Fruit fly (Drosophila melanogaster) whole organism, embryonic: Measurements from ENCODE around the gene CG9590.
A peak's percentile ranks its signal among the peaks of the same experiment; 100 is the strongest.

Experiments used
- Adf1 ChIP-seq: fragments of 200-800 bp; sonication (Bioruptor generic); IDR thresholded peaks from 2 replicates; pipeline ENCODE4 v1.3.6; 2022; ENCODE audit warnings: missing biosample characterization, missing genetic modification characterization
- Atf3 ChIP-seq: fragments of 200-800 bp; sonication (Bioruptor generic); optimal IDR thresholded peaks from 3 replicates; lab custom pipeline; 2016; ENCODE audit warnings: missing biosample characterization, missing genetic modification characterization
- Bteb2 ChIP-seq: fragments of 200-800 bp; sonication (Bioruptor generic); optimal IDR thresholded peaks from 2 replicates; lab custom pipeline; 2016; ENCODE audit warnings: missing biosample characterization, missing genetic modification characterization
- CG1024 ChIP-seq: fragments of 200-800 bp; sonication (Bioruptor generic); IDR thresholded peaks from 2 replicates; pipeline ENCODE4 v1.3.6; 2022; ENCODE audit warnings: missing biosample characterization, missing genetic modification characterization
- CG10565 ChIP-seq: fragments of 200-800 bp; sonication (Bioruptor generic); optimal IDR thresholded peaks from 3 replicates; lab custom pipeline; 2016; ENCODE audit warnings: missing biosample characterization, mild to moderate bottlenecking, missing genetic modification characterization
- CG10979 ChIP-seq: fragments of 200-800 bp; sonication (Bioruptor generic); optimal IDR thresholded peaks from 2 replicates; lab custom pipeline; 2018; ENCODE audit warnings: missing biosample characterization, mild to moderate bottlenecking, missing genetic modification characterization, moderate library complexity
- CG12299 ChIP-seq: fragments of 200-800 bp; sonication (Bioruptor generic); optimal IDR thresholded peaks from 2 replicates; lab custom pipeline; 2018; ENCODE audit warnings: missing biosample characterization, mild to moderate bottlenecking, missing genetic modification characterization
- CG13296 ChIP-seq: fragments of 200-800 bp; sonication (Bioruptor generic); optimal IDR thresholded peaks from 3 replicates; lab custom pipeline; 2018; ENCODE audit warnings: missing biosample characterization, mild to moderate bottlenecking, missing genetic modification characterization
- CG14441 ChIP-seq: fragments of 200-800 bp; sonication (Bioruptor generic); IDR thresholded peaks from 2 replicates; pipeline ENCODE4 v1.3.6; 2022; ENCODE audit warnings: missing biosample characterization, missing genetic modification characterization
- CG15479 ChIP-seq: fragments of 200-800 bp; sonication (Bioruptor generic); optimal IDR thresholded peaks from 3 replicates; lab custom pipeline; 2019; ENCODE audit warnings: missing biosample characterization, mild to moderate bottlenecking, missing genetic modification characterization, moderate library complexity
- CG15514 ChIP-seq: fragments of 200-800 bp; sonication (Bioruptor generic); optimal IDR thresholded peaks from 3 replicates; lab custom pipeline; 2017; ENCODE audit warnings: missing biosample characterization, missing genetic modification characterization, mild to moderate bottlenecking, moderate library complexity, missing genetic modification reagents
- CG16779 ChIP-seq: fragments of 200-800 bp; sonication (Bioruptor generic); IDR thresholded peaks from 2 replicates; pipeline ENCODE4 v1.3.6; 2022; ENCODE audit warnings: missing biosample characterization, missing genetic modification characterization
- CG17612 ChIP-seq: fragments of 200-800 bp; sonication (Bioruptor generic); IDR thresholded peaks from 2 replicates; pipeline ENCODE4 v1.3.6; 2022; ENCODE audit warnings: missing biosample characterization, missing genetic modification characterization
- CG1832 ChIP-seq: fragments of 200-800 bp; sonication (Bioruptor generic); optimal IDR thresholded peaks from 2 replicates; lab custom pipeline; 2017; ENCODE audit warnings: missing biosample characterization, mild to moderate bottlenecking, missing genetic modification characterization, inconsistent platforms
- CG3163 ChIP-seq: fragments of 200-800 bp; sonication (Bioruptor generic); optimal IDR thresholded peaks from 3 replicates; lab custom pipeline; 2016; ENCODE audit warnings: missing biosample characterization, missing genetic modification characterization
- CG4820 ChIP-seq: fragments of 200-800 bp; sonication (Bioruptor generic); optimal IDR thresholded peaks from 3 replicates; lab custom pipeline; 2016; ENCODE audit warnings: missing biosample characterization, missing genetic modification characterization
- CG6854 ChIP-seq: fragments of 200-800 bp; sonication (Bioruptor generic); optimal IDR thresholded peaks from 3 replicates; lab custom pipeline; 2017; ENCODE audit warnings: missing biosample characterization, mild to moderate bottlenecking, missing genetic modification characterization
- CG9215 ChIP-seq: fragments of 200-800 bp; sonication (Bioruptor generic); IDR thresholded peaks from 2 replicates; pipeline ENCODE4 v1.3.6; 2022; ENCODE audit warnings: missing biosample characterization, missing genetic modification characterization
- Dip3 ChIP-seq: fragments of 200-800 bp; sonication (Bioruptor generic); optimal IDR thresholded peaks from 3 replicates; lab custom pipeline; 2016; ENCODE audit warnings: missing biosample characterization, missing genetic modification characterization
- Doc2 ChIP-seq: fragments of 200-800 bp; sonication (Bioruptor generic); IDR thresholded peaks from 2 replicates; pipeline ENCODE4 v1.3.6; 2022; ENCODE audit warnings: missing biosample characterization, missing genetic modification characterization
- Doc3 ChIP-seq: fragments of 200-800 bp; sonication (Bioruptor generic); IDR thresholded peaks from 3 replicates; pipeline ENCODE4 v1.3.6; 2022; ENCODE audit warnings: missing biosample characterization, missing genetic modification characterization; ENCODE audit not compliant: partially characterized antibody
- Elba2 ChIP-seq: fragments of 200-800 bp; sonication (Bioruptor generic); optimal IDR thresholded peaks from 3 replicates; lab custom pipeline; 2016; ENCODE audit warnings: missing biosample characterization, missing genetic modification characterization
- Fer2 ChIP-seq: fragments of 200-800 bp; sonication (Bioruptor generic); optimal IDR thresholded peaks from 2 replicates; lab custom pipeline; 2018; ENCODE audit warnings: missing biosample characterization, mild to moderate bottlenecking, missing genetic modification characterization, moderate library complexity
- Hr39 ChIP-seq: fragments of >200 bp; optimal IDR thresholded peaks from 2 replicates; lab custom pipeline; 2017
- Max ChIP-seq: fragments of 200-800 bp; sonication (Bioruptor generic); optimal IDR thresholded peaks from 2 replicates; lab custom pipeline; 2016; ENCODE audit warnings: missing biosample characterization, mild to moderate bottlenecking, missing genetic modification characterization
- Med ChIP-seq: fragments of 200-800 bp; sonication (Bioruptor generic); peaks from one replicate; lab custom pipeline; 2016; ENCODE audit warnings: missing biosample characterization, missing genetic modification characterization, mild to moderate bottlenecking, inconsistent platforms, moderate library complexity
- Mes4 ChIP-seq: fragments of 200-800 bp; sonication (Bioruptor generic); optimal IDR thresholded peaks from 2 replicates; lab custom pipeline; 2016; ENCODE audit warnings: missing biosample characterization, missing genetic modification characterization
- Nf-YB ChIP-seq: fragments of 200-800 bp; sonication (Bioruptor generic); optimal IDR thresholded peaks from 3 replicates; lab custom pipeline; 2019; ENCODE audit warnings: missing biosample characterization, mild to moderate bottlenecking, missing genetic modification characterization, moderate library complexity
- Nf-YC ChIP-seq: fragments of 200-800 bp; optimal IDR thresholded peaks from 3 replicates; lab custom pipeline; 2019; ENCODE audit warnings: missing biosample characterization, mild to moderate bottlenecking, missing genetic modification characterization, moderate library complexity
- Oaz ChIP-seq: fragments of 200-800 bp; sonication (Bioruptor generic); IDR thresholded peaks from 2 replicates; pipeline ENCODE4 v1.3.6; 2022; ENCODE audit warnings: missing biosample characterization, missing genetic modification characterization
- Ravus ChIP-seq: fragments of 200-800 bp; sonication (Bioruptor generic); IDR thresholded peaks from 2 replicates; pipeline ENCODE4 v1.3.6; 2022; ENCODE audit warnings: missing biosample characterization, missing genetic modification characterization
- Vsx1 ChIP-seq: fragments of 200-800 bp; sonication (Bioruptor generic); optimal IDR thresholded peaks from 2 replicates; lab custom pipeline; 2017; ENCODE audit warnings: missing biosample characterization, mild to moderate bottlenecking, missing genetic modification characterization, missing genetic modification reagents
- YL-1 ChIP-seq: fragments of 200-800 bp; sonication (Bioruptor generic); optimal IDR thresholded peaks from 3 replicates; lab custom pipeline; 2017; ENCODE audit warnings: missing biosample characterization, mild to moderate bottlenecking, missing genetic modification characterization
- ara ChIP-seq: fragments of 200-800 bp; sonication (Bioruptor generic); IDR thresholded peaks from 2 replicates; pipeline ENCODE4 v1.3.6; 2022; ENCODE audit warnings: missing biosample characterization, missing genetic modification characterization
- da ChIP-seq: fragments of 200-800 bp; sonication (Bioruptor generic); optimal IDR thresholded peaks from 2 replicates; lab custom pipeline; 2016; ENCODE audit warnings: missing biosample characterization, missing genetic modification characterization
- ewg ChIP-seq: fragments of 200-800 bp; sonication (Bioruptor generic); optimal IDR thresholded peaks from 3 replicates; lab custom pipeline; 2017; ENCODE audit warnings: mild to moderate bottlenecking, missing biosample characterization, missing genetic modification reagents, missing genetic modification characterization
- gce ChIP-seq: fragments of 200-800 bp; sonication (Bioruptor generic); IDR thresholded peaks from 3 replicates; pipeline ENCODE4 v1.3.6; 2022; ENCODE audit warnings: missing biosample characterization, missing genetic modification characterization
- gcm2 ChIP-seq: fragments of 200-800 bp; sonication (Bioruptor generic); optimal IDR thresholded peaks from 2 replicates; lab custom pipeline; 2016; ENCODE audit warnings: missing biosample characterization, missing genetic modification characterization
- gem ChIP-seq: fragments of 200-800 bp; sonication (Bioruptor generic); optimal IDR thresholded peaks from 2 replicates; lab custom pipeline; 2019; ENCODE audit warnings: missing biosample characterization, mild to moderate bottlenecking, missing genetic modification characterization, moderate library complexity
- nau ChIP-seq: fragments of 200-800 bp; sonication (Bioruptor generic); optimal IDR thresholded peaks from 3 replicates; lab custom pipeline; 2017; ENCODE audit warnings: missing biosample characterization, mild to moderate bottlenecking, missing genetic modification characterization, missing genetic modification reagents
- nerfin-1 ChIP-seq: fragments of 200-800 bp; sonication (Bioruptor generic); optimal IDR thresholded peaks from 3 replicates; lab custom pipeline; 2019; ENCODE audit warnings: missing biosample characterization, mild to moderate bottlenecking, missing genetic modification characterization, moderate library complexity
- oc ChIP-seq: fragments of 200-800 bp; sonication (Bioruptor generic); optimal IDR thresholded peaks from 2 replicates; lab custom pipeline; 2018; ENCODE audit warnings: missing biosample characterization, mild to moderate bottlenecking, missing genetic modification characterization, moderate library complexity
- otp ChIP-seq: fragments of 200-800 bp; sonication (Bioruptor generic); IDR thresholded peaks from 3 replicates; pipeline ENCODE4, ENCODE4 v1.3.6; 2022; ENCODE audit warnings: missing biosample characterization, missing genetic modification characterization
- row ChIP-seq: fragments of 200-800 bp; sonication (Bioruptor generic); IDR thresholded peaks from 3 replicates; pipeline ENCODE4 v1.3.6; 2022; ENCODE audit warnings: missing biosample characterization, missing genetic modification characterization
- run ChIP-seq: fragments of 200-800 bp; sonication (Bioruptor generic); optimal IDR thresholded peaks from 3 replicates; lab custom pipeline; 2018; ENCODE audit warnings: missing biosample characterization, mild to moderate bottlenecking, missing genetic modification characterization
- seq ChIP-seq: fragments of 200-800 bp; sonication (Bioruptor generic); IDR thresholded peaks from 2 replicates; pipeline ENCODE4 v1.3.6; 2022; ENCODE audit warnings: missing biosample characterization, missing genetic modification characterization
- sqz ChIP-seq: fragments of 200-800 bp; sonication (Bioruptor generic); optimal IDR thresholded peaks from 3 replicates; lab custom pipeline; 2018; ENCODE audit warnings: missing biosample characterization, mild to moderate bottlenecking, missing genetic modification characterization
- stwl ChIP-seq: fragments of 200-800 bp; sonication (Bioruptor generic); optimal IDR thresholded peaks from 3 replicates; lab custom pipeline; 2018; ENCODE audit warnings: missing biosample characterization, mild to moderate bottlenecking, missing genetic modification characterization, moderate library complexity
- tio ChIP-seq: fragments of 200-800 bp; sonication (Bioruptor generic); optimal IDR thresholded peaks from 2 replicates; lab custom pipeline; 2017; ENCODE audit warnings: missing biosample characterization, missing genetic modification characterization, inconsistent platforms
- ttk ChIP-seq: fragments of 200-800 bp; sonication (Bioruptor generic); IDR thresholded peaks from 2 replicates; pipeline ENCODE4 v2.1.2; 2022; ENCODE audit warnings: missing biosample characterization, missing genetic modification characterization

The CG9590 gene

DNA sequence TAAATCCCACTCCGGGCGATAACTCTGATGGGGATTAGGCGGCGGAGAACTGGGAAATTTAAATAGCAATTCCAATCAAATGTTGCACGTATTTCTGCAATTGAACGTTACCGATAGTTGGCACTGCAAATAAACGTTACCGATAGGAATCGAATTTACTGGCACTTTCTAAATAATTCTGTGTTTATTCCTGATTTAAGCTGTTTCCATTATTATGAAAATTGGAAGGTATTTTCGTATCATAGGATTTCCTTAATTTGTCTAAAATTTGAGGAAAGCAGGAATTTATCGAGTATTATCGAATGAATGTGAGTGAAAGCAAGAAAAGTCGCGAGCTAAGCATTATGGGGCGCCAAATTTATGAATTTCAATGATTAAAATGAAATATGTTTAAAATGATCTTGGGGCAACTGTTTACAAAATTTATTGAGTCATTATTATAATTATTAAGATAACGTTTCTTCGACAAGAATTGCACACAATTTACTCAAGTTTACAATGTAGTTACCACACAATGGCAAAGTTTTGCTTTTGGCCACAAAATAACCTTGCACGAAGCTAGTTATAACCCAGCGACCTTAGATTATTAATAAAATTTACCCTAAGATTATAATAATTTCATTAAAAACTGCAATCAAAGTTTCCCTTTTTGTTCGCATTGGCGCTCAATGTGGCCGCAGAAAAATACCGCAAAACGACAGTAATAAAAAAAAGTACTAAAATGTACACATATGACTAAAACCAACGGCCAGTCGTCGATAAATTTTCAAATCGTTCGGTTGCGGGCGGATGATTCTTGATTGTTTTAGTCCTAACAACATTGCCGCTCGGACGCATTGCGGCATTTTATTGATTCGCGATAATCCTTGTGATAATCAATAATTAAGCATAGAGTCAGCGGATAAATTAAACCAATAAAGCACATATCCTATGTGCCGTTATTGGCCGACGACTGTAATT is 17.3 kb downstream of the CG9590 start, which contains the start of gene alpha-Man-IIb (continued):
- TF ChIP-seq CG6854 (GFP tag; lab: Kevin White, UChicago) (peak; percentile 54), Nf-YB (GFP tag; lab: Kevin White, UChicago) (peak; percentile 17), da (GFP tag; lab: Kevin White, UChicago) (no peak), CG3163 (GFP tag; lab: Kevin White, UChicago) (no peak), ara (GFP tag; lab: Robert Waterston, UW) (no peak), CG10979 (no peak), Bteb2 (GFP tag; lab: Kevin White, UChicago) (no peak), CG12299 (tag; lab: Kevin White, UChicago) (peak; percentile 52), Adf1 (GFP tag; lab: Robert Waterston, UW) (no peak), Doc3 (GFP tag; lab: Robert Waterston, UW) (peak; percentile 92), otp (GFP tag; lab: Robert Waterston, UW) (peak; percentile 51; the same call in 1 of the 3 replicates), CG15514 (GFP tag; lab: Kevin White, UChicago) (peak; percentile 62), CG9215 (no peak), stwl (tag; lab: Kevin White, UChicago) (no peak), sqz (GFP tag; lab: Kevin White, UChicago) (peak; percentile 49), CG1024 (peak; percentile 48), nerfin-1 (peak; percentile 36), CG16779 (no peak), Fer2 (tag; lab: Kevin White, UChicago) (no peak), Max (GFP tag; lab: Kevin White, UChicago) (peak; percentile 40), YL-1 (peak; percentile 4), gce (GFP tag; lab: Robert Waterston, UW) (no peak), CG10565 (no peak), CG17612 (GFP tag; lab: Robert Waterston, UW) (no peak), gcm2 (no peak), Med (peak; percentile 88), Nf-YC (tag; lab: Kevin White, UChicago) (peak; percentile 35), CG4820 (GFP tag; lab: Kevin White, UChicago) (peak; percentile 20), ewg (GFP tag; lab: Kevin White, UChicago) (no peak), CG13296 (no peak), gem (tag; lab: Kevin White, UChicago) (no peak), nau (no peak), Elba2 (GFP tag; lab: Kevin White, UChicago) (no peak), run (tag; lab: Kevin White, UChicago) (no peak), Ravus (GFP tag; lab: Robert Waterston, UW) (no peak), Atf3 (GFP tag; lab: Kevin White, UChicago) (no peak), Doc2 (GFP tag; lab: Robert Waterston, UW) (no peak), oc (peak; percentile 28), tio (GFP tag; lab: Kevin White, UChicago) (no peak), Hr39 (lab: Kevin White, UChicago) (no peak), Dip3 (GFP tag; lab: Kevin White, UChicago) (no peak), CG14441 (peak; percentile 41; the same call in 1 of the 2 replicates), row (GFP tag; lab: Robert Waterston, UW) (peak; percentile 15; the same call in 1 of the 3 replicates), seq (GFP tag; lab: Robert Waterston, UW) (no peak), ttk (GFP tag; lab: Robert Waterston, UW) (no peak), Mes4 (GFP tag; lab: Kevin White, UChicago) (no peak), CG1832 (GFP tag; lab: Kevin White, UChicago) (no peak), CG15479 (no peak), Vsx1 (no peak), Oaz (GFP tag; lab: Robert Waterston, UW) (no peak)
